Fruit fly (Drosophila melanogaster) whole organism: ENCODE results near the gene kibra.

ENCODE experiments used
- Dll ChIP-seq: fragments of >200 bp; optimal IDR thresholded peaks from 2 replicates; lab custom pipeline; 2017
- pan ChIP-seq: fragments of >200 bp; optimal IDR thresholded peaks from 2 replicates; lab custom pipeline; 2017
- psq ChIP-seq: fragments of >200 bp; optimal IDR thresholded peaks from 2 replicates; lab custom pipeline; 2017
- usp ChIP-seq: fragments of >200 bp; optimal IDR thresholded peaks from 2 replicates; lab custom pipeline; 2017; ENCODE audit warnings: missing biosample characterization, missing genetic modification characterization, mixed read lengths

DNA sequence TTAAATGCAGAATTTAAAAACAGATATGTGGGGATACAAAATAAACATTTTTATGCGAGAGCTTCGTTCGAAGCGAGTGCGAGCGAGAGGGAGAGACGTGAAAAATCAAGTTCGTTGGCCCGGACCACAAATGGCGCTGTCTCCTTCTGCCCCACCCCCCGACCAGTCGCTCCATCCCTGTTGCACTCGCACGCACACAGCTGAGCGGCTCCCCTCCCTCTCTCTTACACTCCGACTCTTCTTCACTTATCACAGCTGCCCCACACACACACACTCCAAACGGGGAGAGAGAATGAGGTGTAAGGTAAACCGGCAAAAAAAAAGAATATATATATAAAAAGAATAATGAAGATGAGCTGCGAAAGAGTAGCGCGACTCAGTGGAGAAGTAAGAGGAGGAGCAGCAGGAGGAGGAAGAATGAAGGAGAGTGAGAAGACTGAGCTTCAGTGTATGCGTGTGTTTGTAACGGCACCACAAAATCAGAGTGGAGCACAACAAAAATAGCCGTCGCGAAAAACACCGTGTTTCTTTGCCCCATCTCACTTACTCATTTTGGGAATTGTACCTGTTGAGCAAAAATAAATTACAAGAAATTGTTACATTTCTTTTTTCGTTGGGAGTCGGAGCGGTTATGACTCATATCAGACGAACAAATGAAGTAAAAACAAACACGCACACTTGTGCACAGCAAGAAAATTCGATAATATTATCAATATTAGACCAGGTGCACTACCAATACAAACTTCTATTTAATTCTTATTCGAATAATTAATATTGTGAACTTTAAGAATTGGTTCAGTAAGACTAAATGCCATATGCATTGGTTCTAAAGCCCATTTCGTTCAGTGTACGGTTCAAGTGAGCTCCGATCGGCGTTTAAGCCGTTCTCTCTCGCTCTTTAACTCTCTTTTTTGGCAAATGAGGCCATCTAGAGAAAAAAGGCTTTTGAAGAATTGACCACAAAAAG, 14.1 kb upstream of the kibra start:
- no peak for TF ChIP-seq psq (lab: Kevin White, UChicago)
- no peak for TF ChIP-seq pan
- no peak for TF ChIP-seq usp (GFP tag; lab: Kevin White, UChicago)
- no peak for TF ChIP-seq Dll
